Worm (Caenorhabditis elegans) whole organism, late embryonic: ENCODE data around the gene T21B6.3.

Source experiments
- F13H6.1 ChIP-seq: sonication (generic microtip); optimal IDR thresholded peaks from 2 replicates; lab custom pipeline; 2016; ENCODE audit warnings: missing genetic modification characterization, missing compliant biosample characterization
- K09A11.1 ChIP-seq: sonication (generic microtip); optimal IDR thresholded peaks from 2 replicates; lab custom pipeline; 2017; ENCODE audit warnings: antibody characterized with exemption, mild to moderate bottlenecking, missing genetic modification characterization, missing compliant biosample characterization; ENCODE audit not compliant: insufficient read depth
- ahr-1 ChIP-seq: sonication (generic microtip); optimal IDR thresholded peaks from 2 replicates; lab custom pipeline; 2016; ENCODE audit warnings: missing genetic modification characterization, missing compliant biosample characterization
- ama-1 ChIP-seq: fragments of 150-350 bp; optimal IDR thresholded peaks from 2 replicates; lab custom pipeline; 2014
- ceh-31 ChIP-seq: sonication (generic microtip); optimal IDR thresholded peaks from 2 replicates; lab custom pipeline; 2016; ENCODE audit warnings: missing genetic modification characterization, missing compliant biosample characterization
- ceh-9 ChIP-seq: sonication (generic microtip); optimal IDR thresholded peaks from 2 replicates; lab custom pipeline; 2016; ENCODE audit warnings: mild to moderate bottlenecking, missing genetic modification characterization, inconsistent platforms, missing compliant biosample characterization
- nhr-11 ChIP-seq: fragments of 150-350 bp; optimal IDR thresholded peaks from 2 replicates; lab custom pipeline; 2014; ENCODE audit warnings: missing biosample characterization, missing genetic modification characterization
- pqm-1 ChIP-seq: sonication (generic microtip); optimal IDR thresholded peaks from 2 replicates; lab custom pipeline; 2016; ENCODE audit warnings: missing genetic modification characterization, missing compliant biosample characterization
- ref-2 ChIP-seq: sonication (generic microtip); optimal IDR thresholded peaks from 2 replicates; lab custom pipeline; 2016; ENCODE audit warnings: missing genetic modification characterization, missing compliant biosample characterization
- sox-4 ChIP-seq: sonication (generic microtip); optimal IDR thresholded peaks from 2 replicates; lab custom pipeline; 2017; ENCODE audit warnings: mild to moderate bottlenecking, missing genetic modification characterization, inconsistent platforms, missing compliant biosample characterization
- syd-9 ChIP-seq: sonication (generic microtip); optimal IDR thresholded peaks from 2 replicates; lab custom pipeline; 2016; ENCODE audit warnings: mild to moderate bottlenecking, missing genetic modification characterization, moderate library complexity, missing compliant biosample characterization
- unc-55 ChIP-seq: sonication (generic microtip); optimal IDR thresholded peaks from 2 replicates; lab custom pipeline; 2017; ENCODE audit warnings: missing biosample characterization, missing genetic modification reagents, missing genetic modification characterization
- ztf-16 ChIP-seq: sonication (generic microtip); optimal IDR thresholded peaks from 2 replicates; lab custom pipeline; 2017; ENCODE audit warnings: missing genetic modification characterization, missing compliant biosample characterization

ce11 chrX:10903416-10903815 is 45.3 kb downstream of the T21B6.3 start:
- TF ChIP-seq unc-55 (no peak), ama-1 (no peak), ceh-31 (tag; lab: Kevin White, UChicago) (no peak), pqm-1 (tag; lab: Kevin White, UChicago) (no peak), sox-4 (tag; lab: Kevin White, UChicago) (no peak), ahr-1 (tag; lab: Kevin White, UChicago) (no peak), nhr-11 (tag; lab: Kevin White, UChicago) (no peak), syd-9 (tag; lab: Kevin White, UChicago) (no peak), ztf-16 (no peak), K09A11.1 (tag; lab: Kevin White, UChicago) (no peak), F13H6.1 (tag; lab: Kevin White, UChicago) (no peak), ref-2 (tag; lab: Kevin White, UChicago) (no peak), ceh-9 (tag; lab: Kevin White, UChicago) (no peak)
